Worm (Caenorhabditis elegans): Measurements from ENCODE around the gene ZK418.2.

Gene ZK418.2

ce11 chrIII:7103940-7104440 lies 12.8 kb downstream of the ZK418.2 start, which contains the start of gene cpg-2:
Gene cpg-2, minus strand, starts transcription at chrIII:7103990.
- TF ChIP-seq nhr-20 (tag; optimal IDR thresholded peaks at IDR 0.05) (no peak), lin-35 (GFP tag; optimal IDR thresholded peaks at IDR 0.05) (no peak), lir-3 (tag; optimal IDR thresholded peaks at IDR 0.05; ENCODE audit: poor library complexity) (no peak), unc-62 (GFP tag; optimal IDR thresholded peaks at IDR 0.05) (no peak), vab-15 (tag; optimal IDR thresholded peaks at IDR 0.05) (no peak), efl-1 (optimal IDR thresholded peaks at IDR 0.05) (no peak), efl-1 (GFP tag; optimal IDR thresholded peaks at IDR 0.05 in 1 of 2) (no peak), jun-1 (tag; optimal IDR thresholded peaks at IDR 0.05) (no peak), alr-1 (tag; optimal IDR thresholded peaks at IDR 0.05; ENCODE audit: borderline replicate concordance) (no peak), nhr-19 (GFP tag; conservative IDR thresholded peaks at IDR 0.05) (no peak), egl-13 (tag; optimal IDR thresholded peaks at IDR 0.05) (no peak), dpl-1 (GFP tag; optimal IDR thresholded peaks at IDR 0.05) (no peak), ces-1 (GFP tag; optimal IDR thresholded peaks at IDR 0.05) (no peak), zag-1 (tag; optimal IDR thresholded peaks at IDR 0.05) (no peak), grh-1 (GFP tag; IDR thresholded peaks at IDR 0.05) (no peak), aha-1 (tag; optimal IDR thresholded peaks at IDR 0.05) (no peak), pag-3 (tag; optimal IDR thresholded peaks at IDR 0.05; ENCODE audit: borderline replicate concordance, insufficient read depth) (no peak), snu-23 (GFP tag; optimal IDR thresholded peaks at IDR 0.05) (no peak), fkh-4 (tag; optimal IDR thresholded peaks at IDR 0.05; ENCODE audit: borderline replicate concordance) (no peak)

DNA sequence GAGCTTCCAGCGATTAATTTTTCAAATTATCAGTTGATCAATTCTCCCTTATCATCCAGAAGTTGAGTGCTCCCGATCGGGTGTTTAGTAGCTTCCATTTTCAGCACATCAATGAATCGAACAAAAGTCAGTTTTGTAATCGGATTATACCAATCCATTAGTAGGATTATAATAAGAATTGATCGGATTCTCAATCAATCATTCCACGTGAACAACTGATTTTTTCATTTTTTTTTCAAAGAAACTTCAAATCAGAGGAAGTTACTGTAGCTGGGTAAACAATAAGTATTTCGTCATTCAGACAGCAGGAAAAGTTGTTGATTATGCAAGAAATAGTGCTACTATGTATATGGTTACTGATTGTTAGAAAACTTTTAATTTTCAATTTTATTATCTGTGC lies 15.7 kb downstream of the ZK418.2 start:
- TF ChIP-seq aha-1 (tag; optimal IDR thresholded peaks at IDR 0.05) = no peak
- TF ChIP-seq ceh-82 (tag; optimal IDR thresholded peaks at IDR 0.05) = no peak
- TF ChIP-seq elt-2 (tag; optimal IDR thresholded peaks at IDR 0.05) = peak; percentile 48
- no peak for TF ChIP-seq skn-1 (tag; optimal IDR thresholded peaks at IDR 0.05)

DNA sequence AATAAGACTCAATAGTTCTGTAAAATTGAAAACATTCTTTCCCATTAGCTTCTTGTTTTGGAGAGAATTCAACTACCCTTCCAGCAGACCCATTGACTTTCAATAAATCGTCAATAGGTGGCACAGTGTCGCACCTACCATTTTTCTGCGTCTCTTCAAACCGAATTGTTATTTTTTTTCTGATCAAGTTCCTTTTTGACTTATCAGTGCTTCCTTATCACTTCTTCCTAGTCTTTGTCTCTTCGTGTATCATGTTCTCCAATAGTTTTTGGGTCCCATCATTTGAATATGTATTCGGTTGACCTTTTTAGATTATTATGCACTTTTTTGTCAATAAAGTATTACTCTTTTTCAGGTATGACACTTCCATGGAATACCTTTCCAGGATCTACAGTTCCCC lies 16.8 kb downstream of the ZK418.2 start, which contains the start of gene odd-1:
Gene odd-1, plus strand, starts transcription at position 349 of the 400 bp plus-strand sequence.
- no peak for TF ChIP-seq ceh-90 (tag; optimal IDR thresholded peaks at IDR 0.05)
- peak; percentile 7 for TF ChIP-seq elt-2 (tag; optimal IDR thresholded peaks at IDR 0.05)

ce11 chrIII:7111793-7112192 lies 20.7 kb downstream of the ZK418.2 start, which contains the start of gene B0280.7:
Gene B0280.7, minus strand, starts transcription at chrIII:7111893.
- TF ChIP-seq mab-9 (GFP tag; IDR thresholded peaks at IDR 0.05) = no peak
- no peak for TF ChIP-seq ztf-4 (tag; optimal IDR thresholded peaks at IDR 0.05)
- TF ChIP-seq ces-1 (GFP tag; optimal IDR thresholded peaks at IDR 0.05) = no peak
- no peak for TF ChIP-seq nhr-90 (tag; optimal IDR thresholded peaks at IDR 0.05; ENCODE audit: poor library complexity)
- no peak for TF ChIP-seq unc-98 (GFP tag; IDR thresholded peaks at IDR 0.05)
- TF ChIP-seq sup-37 (GFP tag; optimal IDR thresholded peaks at IDR 0.05) = no peak
- no peak for TF ChIP-seq snu-23 (GFP tag; optimal IDR thresholded peaks at IDR 0.05)
- TF ChIP-seq alr-1 (tag; optimal IDR thresholded peaks at IDR 0.05; ENCODE audit: borderline replicate concordance) = no peak
- TF ChIP-seq ztf-11 (tag; optimal IDR thresholded peaks at IDR 0.05) = no peak
- no peak for TF ChIP-seq efl-3 (GFP tag; optimal IDR thresholded peaks at IDR 0.05)
- no peak for TF ChIP-seq sox-4 (tag; optimal IDR thresholded peaks at IDR 0.05)
- TF ChIP-seq C34B4.2 (tag; optimal IDR thresholded peaks at IDR 0.05) = no peak
- no peak for TF ChIP-seq pqm-1 (tag; optimal IDR thresholded peaks at IDR 0.05)
- TF ChIP-seq nhr-76 (tag; optimal IDR thresholded peaks at IDR 0.05) = no peak
- TF ChIP-seq jun-1 (tag; optimal IDR thresholded peaks at IDR 0.05) = no peak
- TF ChIP-seq snpc-4 (tag; optimal IDR thresholded peaks at IDR 0.05) = no peak
- TF ChIP-seq fkh-4 (tag; optimal IDR thresholded peaks at IDR 0.05; ENCODE audit: borderline replicate concordance) = no peak
- TF ChIP-seq C04F5.9 (tag; optimal IDR thresholded peaks at IDR 0.05) = no peak
